Worm (Caenorhabditis elegans) whole organism, mixed stage, embryonic: ENCODE measurements around the gene arid-1.

ENCODE experiments used
- ceh-43 ChIP-seq: fragments of 200-800 bp; sonication (Bioruptor generic); optimal IDR thresholded peaks from 2 replicates; lab custom pipeline; 2018; ENCODE audit warnings: mild to moderate bottlenecking, missing genetic modification characterization, moderate library complexity, missing compliant biosample characterization
- lin-32 ChIP-seq: fragments of 200-800 bp; sonication (Bioruptor generic); optimal IDR thresholded peaks from 2 replicates; lab custom pipeline; 2018; ENCODE audit warnings: mild to moderate bottlenecking, missing genetic modification characterization, missing compliant biosample characterization
- lsy-2 ChIP-seq: fragments of 150-350 bp; optimal IDR thresholded peaks from 2 replicates; lab custom pipeline; 2014; ENCODE audit warnings: missing biosample characterization, missing genetic modification characterization
- mab-5 ChIP-seq: fragments of 150-350 bp; optimal IDR thresholded peaks from 2 replicates; lab custom pipeline; 2014; ENCODE audit warnings: missing biosample characterization, missing genetic modification characterization
- nhr-12 ChIP-seq: fragments of 150-350 bp; optimal IDR thresholded peaks from 2 replicates; lab custom pipeline; 2014; ENCODE audit warnings: missing biosample characterization, missing genetic modification characterization
- nhr-2 ChIP-seq: fragments of 150-350 bp; optimal IDR thresholded peaks from 2 replicates; lab custom pipeline; 2014; ENCODE audit warnings: missing biosample characterization, missing genetic modification characterization
- nhr-237 ChIP-seq: fragments of 150-350 bp; optimal IDR thresholded peaks from 2 replicates; lab custom pipeline; 2014; ENCODE audit warnings: missing biosample characterization, missing genetic modification characterization
- nhr-76 ChIP-seq: sonication (generic microtip); optimal IDR thresholded peaks from 2 replicates; lab custom pipeline; 2017; ENCODE audit warnings: missing biosample characterization, missing genetic modification characterization

DNA sequence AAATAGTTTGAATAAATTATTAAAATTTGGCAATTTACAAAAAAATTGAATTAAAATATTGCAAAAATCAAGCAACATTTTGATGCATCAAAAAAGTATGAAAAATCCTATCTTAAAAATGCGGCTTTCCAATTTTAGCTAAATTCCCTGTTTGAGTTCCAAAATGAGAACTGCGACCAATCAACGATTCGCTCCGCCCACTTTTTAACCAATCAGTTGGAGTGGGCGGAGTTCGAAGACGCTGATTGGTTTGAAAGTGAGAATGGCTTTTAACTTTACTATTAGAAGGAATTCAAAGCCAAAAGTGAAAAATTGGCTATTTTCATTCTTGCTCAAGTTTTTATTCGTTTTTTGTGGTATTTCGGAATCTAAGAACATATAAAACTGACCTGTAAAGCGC, 61.6 kb downstream of the arid-1 start:
- no peak for TF ChIP-seq lin-32
- no peak for TF ChIP-seq lsy-2 (tag; lab: Kevin White, UChicago)
- no peak for TF ChIP-seq nhr-2 (tag; lab: Kevin White, UChicago)
- no peak for TF ChIP-seq nhr-12 (tag; lab: Kevin White, UChicago)
- no peak for TF ChIP-seq nhr-76 (tag; lab: Kevin White, UChicago)
- TF ChIP-seq mab-5 (tag; lab: Kevin White, UChicago) = no peak
- TF ChIP-seq nhr-237 (tag; lab: Kevin White, UChicago) = no peak
- TF ChIP-seq ceh-43 (GFP tag; lab: Kevin White, UChicago) = no peak
